Fruit fly (Drosophila melanogaster): ENCODE measurements around the gene CG17712.

The CG17712 gene

DNA sequence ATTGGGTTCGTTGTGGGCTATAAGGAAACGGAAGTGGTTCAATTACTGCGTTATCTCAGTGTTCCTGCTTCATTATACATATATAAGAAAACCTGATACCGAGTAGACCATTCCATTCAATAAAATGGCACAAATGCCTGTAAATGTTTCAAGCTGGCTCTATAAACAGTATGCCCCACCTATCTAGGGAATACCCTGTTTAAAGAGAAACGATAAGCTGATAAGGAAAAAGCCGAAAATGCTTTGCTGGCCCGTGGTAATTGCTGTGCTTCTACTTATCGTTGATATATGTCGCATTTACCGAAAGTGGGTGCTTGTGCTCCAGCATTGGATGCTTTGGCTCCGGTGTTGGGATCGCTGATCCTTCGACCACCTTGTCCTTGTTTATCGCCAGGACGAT, 42.6 kb downstream of the CG17712 start (continued):
- TF ChIP-seq sd (tag; optimal IDR thresholded peaks at IDR 0.05) (no peak), Nf-YA (GFP tag; IDR thresholded peaks at IDR 0.05) (no peak), MESR4 (GFP tag; optimal IDR thresholded peaks at IDR 0.05) (no peak), mirr (GFP tag; optimal IDR thresholded peaks at IDR 0.05) (peak; percentile 4), CG2199 (GFP tag; IDR thresholded peaks at IDR 0.05) (no peak), run (tag; optimal IDR thresholded peaks at IDR 0.05) (no peak), CG9932 (GFP tag; IDR thresholded peaks at IDR 0.05) (0 out of 2 replicates have a peak, but pooled peaks have one; percentile 13), schlank (tag; optimal IDR thresholded peaks at IDR 0.05) (no peak), exex (tag; optimal IDR thresholded peaks at IDR 0.05) (peak; percentile 78), CG34376 (GFP tag; optimal IDR thresholded peaks at IDR 0.05) (peak; percentile 13), fd3F (GFP tag; optimal IDR thresholded peaks at IDR 0.05) (no peak), CG2120 (GFP tag; optimal IDR thresholded peaks at IDR 0.05) (peak; percentile 22), bowl (GFP tag; IDR thresholded peaks at IDR 0.05) (no peak), tin (GFP tag; optimal IDR thresholded peaks at IDR 0.05) (no peak)

DNA sequence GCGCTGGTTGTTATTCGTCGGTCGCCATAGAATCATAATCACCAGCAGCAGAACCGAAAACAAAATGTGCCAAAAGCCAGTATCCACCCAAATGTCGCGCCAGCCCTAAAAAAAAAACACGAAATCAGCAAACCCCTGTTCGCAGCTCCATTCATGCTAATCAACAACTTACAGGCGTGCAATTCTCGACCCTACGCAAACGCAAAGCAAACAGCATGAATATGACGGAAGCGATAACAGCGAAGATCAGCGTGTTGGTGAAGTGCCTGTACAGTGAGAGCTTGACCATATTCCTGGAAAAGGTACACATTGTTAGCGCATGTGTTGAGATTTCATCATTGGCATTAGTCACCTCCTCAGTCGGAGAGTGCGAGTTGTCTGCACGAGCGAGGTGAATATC, 43.8 kb downstream of the CG17712 start:
- TF ChIP-seq CG4617 (GFP tag; optimal IDR thresholded peaks at IDR 0.05; ENCODE audit: borderline replicate concordance), result no peak

DNA sequence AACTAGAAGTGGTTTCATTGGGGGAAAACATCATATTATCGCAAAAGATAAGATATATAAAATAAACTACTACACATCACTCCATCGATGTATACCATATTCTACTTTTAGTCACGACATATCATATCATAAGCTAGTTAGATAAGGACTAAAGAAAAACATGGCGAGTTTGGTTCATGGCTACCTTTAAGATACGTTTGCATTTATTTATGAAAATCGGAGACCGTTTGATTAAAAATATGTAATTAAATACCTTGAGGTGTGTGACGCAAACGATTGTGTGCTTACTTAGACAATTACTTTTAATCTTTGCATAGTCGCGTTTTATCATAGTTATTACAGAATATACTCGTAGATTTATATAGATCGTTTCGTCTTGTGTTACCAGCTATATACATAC, 45.0 kb downstream of the CG17712 start:
- TF ChIP-seq kni (GFP tag; optimal IDR thresholded peaks at IDR 0.05) (no peak), B-H2 (GFP tag; optimal IDR thresholded peaks at IDR 0.05) (no peak), CG3163 (GFP tag; optimal IDR thresholded peaks at IDR 0.05) (no peak), mirr (GFP tag; optimal IDR thresholded peaks at IDR 0.05) (peak; percentile 86), stwl (tag; optimal IDR thresholded peaks at IDR 0.05) (no peak), hkb (optimal IDR thresholded peaks at IDR 0.05) (no peak), hkb (GFP tag; IDR thresholded peaks at IDR 0.05) (no peak), CG3995 (GFP tag; optimal IDR thresholded peaks at IDR 0.05) (no peak), exex (tag; optimal IDR thresholded peaks at IDR 0.05) (peak; percentile 91), her (GFP tag; optimal IDR thresholded peaks at IDR 0.05) (no peak)

DNA sequence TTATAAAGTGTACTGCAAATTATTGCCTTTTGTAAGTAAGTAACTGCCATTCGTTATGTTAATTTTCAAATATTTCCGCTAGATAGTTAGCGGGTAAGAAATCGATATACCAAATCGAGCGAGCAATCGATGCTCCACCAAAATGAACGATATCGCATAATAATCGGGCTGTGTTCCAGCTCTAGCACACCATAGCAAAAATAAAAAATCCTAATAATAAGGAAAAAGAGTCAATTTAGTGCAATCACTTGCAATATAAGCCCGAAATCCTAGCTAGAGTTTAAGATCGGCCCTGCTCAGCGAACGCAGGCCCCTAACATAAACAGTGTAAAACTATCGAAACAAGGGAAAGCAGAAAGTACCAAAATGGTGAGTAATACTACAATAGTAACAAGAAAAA, 47.2 kb downstream of the CG17712 start, which contains the start of gene cpb:
Gene cpb, plus strand, starts transcription at position 157 of the 400 bp plus-strand sequence.
- TF ChIP-seq nmo (GFP tag; optimal IDR thresholded peaks at IDR 0.05) (no peak), caup (GFP tag; optimal IDR thresholded peaks at IDR 0.05; ENCODE audit: severe bottlenecking) (no peak), YL-1 (GFP tag; optimal IDR thresholded peaks at IDR 0.05) (peak; percentile 56), CG9817 (tag; optimal IDR thresholded peaks at IDR 0.05) (no peak), Hr51 (GFP tag; optimal IDR thresholded peaks at IDR 0.05) (no peak), BEAF-32 (GFP tag; optimal IDR thresholded peaks at IDR 0.05) (peak; percentile 82), Deaf1 (tag; optimal IDR thresholded peaks at IDR 0.05) (no peak), Opbp (GFP tag; IDR thresholded peaks at IDR 0.05; ENCODE audit: partially characterized antibody) (peak; percentile 93), chn (GFP tag; optimal IDR thresholded peaks at IDR 0.05) (no peak), CG2199 (GFP tag; IDR thresholded peaks at IDR 0.05) (no peak), CG1603 (tag; optimal IDR thresholded peaks at IDR 0.05) (peak; percentile 21), Nf-YC (tag; optimal IDR thresholded peaks at IDR 0.05) (peak; percentile 22), chif (GFP tag; optimal IDR thresholded peaks at IDR 0.05) (no peak), nom (GFP tag; optimal IDR thresholded peaks at IDR 0.05) (no peak), p53 (GFP tag; optimal IDR thresholded peaks at IDR 0.05) (no peak), TFAM (GFP tag; optimal IDR thresholded peaks at IDR 0.05) (no peak), lmd (GFP tag; IDR thresholded peaks at IDR 0.05) (no peak), CG16863 (GFP tag; optimal IDR thresholded peaks at IDR 0.05) (no peak), CG4404 (GFP tag; IDR thresholded peaks at IDR 0.05) (no peak), Antp (GFP tag; optimal IDR thresholded peaks at IDR 0.05) (no peak), CG31365 (tag; optimal IDR thresholded peaks at IDR 0.05) (no peak), Dref (GFP tag; IDR thresholded peaks at IDR 0.05) (peak; percentile 95), vnd (GFP tag; IDR thresholded peaks at IDR 0.05; ENCODE audit: partially characterized antibody) (peak; percentile 88), CG11456 (GFP tag; IDR thresholded peaks at IDR 0.05) (no peak), Lhr (GFP tag; optimal IDR thresholded peaks at IDR 0.05) (no peak)
